Fruit fly (Drosophila melanogaster): ENCODE measurements around the gene CG31517.

CG31517 gene

dm6 chr3R:13914760-13915417 lies 33.3 kb upstream of the CG31517 start (continued):
- TF ChIP-seq CG4318 (GFP tag; optimal IDR thresholded peaks at IDR 0.05) (no peak), CG8119 (GFP tag; IDR thresholded peaks at IDR 0.05) (no peak), CG6163 (GFP tag; IDR thresholded peaks at IDR 0.05) (peak; percentile 16; the same call in 1 of the 3 replicates), Hr39 (GFP tag; optimal IDR thresholded peaks at IDR 0.05) (peak; percentile 69), pdm3 (GFP tag; optimal IDR thresholded peaks at IDR 0.05) (peak; percentile 28), CG11902 (GFP tag; optimal IDR thresholded peaks at IDR 0.05) (peak; percentile 6), spab (GFP tag; optimal IDR thresholded peaks at IDR 0.05) (no peak), CG8319 (GFP tag; optimal IDR thresholded peaks at IDR 0.05) (no peak), CG32006 (GFP tag; optimal IDR thresholded peaks at IDR 0.05) (no peak), Blimp-1 (GFP tag; optimal IDR thresholded peaks at IDR 0.05) (no peak), net (GFP tag; optimal IDR thresholded peaks at IDR 0.05) (no peak), OdsH (GFP tag; optimal IDR thresholded peaks at IDR 0.05) (peak; percentile 36), Smox (GFP tag; optimal IDR thresholded peaks at IDR 0.05) (peak; percentile 54), CG10631 (GFP tag; optimal IDR thresholded peaks at IDR 0.05) (no peak)

- TF ChIP-seq Gug (GFP tag; IDR thresholded peaks at IDR 0.05) (no peak), lz (GFP tag; optimal IDR thresholded peaks at IDR 0.05) (peak; percentile 75), Hr38 (GFP tag; optimal IDR thresholded peaks at IDR 0.05) (no peak), Smox (GFP tag; optimal IDR thresholded peaks at IDR 0.05) (peak; percentile 66), acj6 (GFP tag; optimal IDR thresholded peaks at IDR 0.05) (peak; percentile 80), Met (GFP tag; optimal IDR thresholded peaks at IDR 0.05) (peak; percentile 77), Lpt (GFP tag; optimal IDR thresholded peaks at IDR 0.05) (peak; percentile 32), CG1621 (tag; optimal IDR thresholded peaks at IDR 0.05) (peak; percentile 79), CG11762 (GFP tag; optimal IDR thresholded peaks at IDR 0.05; ENCODE audit: insufficient read depth) (peak; percentile 56), cyc (GFP tag; optimal IDR thresholded peaks at IDR 0.05) (peak; percentile 65), achi (GFP tag; optimal IDR thresholded peaks at IDR 0.05) (peak; percentile 69), CG6163 (GFP tag; IDR thresholded peaks at IDR 0.05) (peak; percentile 84), svp (GFP tag) (peak; percentile 90), salr (GFP tag; optimal IDR thresholded peaks at IDR 0.05) (peak; percentile 20 to 57), esn (GFP tag; optimal IDR thresholded peaks at IDR 0.05) (peak; percentile 79), eg (GFP tag; IDR thresholded peaks at IDR 0.05) (peak; percentile 60; the same call in 2 of the 3 replicates), CG16779 (tag; optimal IDR thresholded peaks at IDR 0.05) (no peak), CG8119 (GFP tag; IDR thresholded peaks at IDR 0.05) (peak; percentile 26; the same call in 1 of the 3 replicates), Sox102F (GFP tag; optimal IDR thresholded peaks at IDR 0.05) (peak; percentile 57), CG11902 (GFP tag; optimal IDR thresholded peaks at IDR 0.05) (peak; percentile 66), CG6808 (GFP tag; optimal IDR thresholded peaks at IDR 0.05) (peak; percentile 86), ss (GFP tag; optimal IDR thresholded peaks at IDR 0.05) (peak; percentile 74 to 86), Eip93F (GFP tag; optimal IDR thresholded peaks at IDR 0.05) (no peak), CG8319 (GFP tag; optimal IDR thresholded peaks at IDR 0.05) (peak; percentile 56), spab (GFP tag; optimal IDR thresholded peaks at IDR 0.05) (peak; percentile 80), vri (GFP tag; optimal IDR thresholded peaks at IDR 0.05) (peak; percentile 36), CG31627 (GFP tag; optimal IDR thresholded peaks at IDR 0.05) (peak; percentile 75), Blimp-1 (GFP tag; optimal IDR thresholded peaks at IDR 0.05) (peak; percentile 44), CG8632 (GFP tag; optimal IDR thresholded peaks at IDR 0.05) (peak; percentile 63), CG6792 (GFP tag; optimal IDR thresholded peaks at IDR 0.05) (peak; percentile 77), CG32006 (GFP tag; optimal IDR thresholded peaks at IDR 0.05) (peak; percentile 37), CG34406 (GFP tag; optimal IDR thresholded peaks at IDR 0.05) (peak; percentile 67), CG3032 (tag; optimal IDR thresholded peaks at IDR 0.05) (peak; percentile 86), Hr4 (GFP tag; optimal IDR thresholded peaks at IDR 0.05) (peak; percentile 39), net (GFP tag; optimal IDR thresholded peaks at IDR 0.05) (peak; percentile 18), Eip78C (GFP tag) (peak; percentile 92), CG9139 (GFP tag; optimal IDR thresholded peaks at IDR 0.05) (peak; percentile 75), CG7368 (GFP tag; optimal IDR thresholded peaks at IDR 0.05) (peak; percentile 48), OdsH (GFP tag; optimal IDR thresholded peaks at IDR 0.05) (peak; percentile 76), CG4318 (GFP tag; optimal IDR thresholded peaks at IDR 0.05) (peak; percentile 2), dsx (GFP tag; optimal IDR thresholded peaks at IDR 0.05; ENCODE audit: poor library complexity, severe bottlenecking) (peak; percentile 80), pdm3 (GFP tag; optimal IDR thresholded peaks at IDR 0.05) (peak; percentile 77), CG6854 (GFP tag; optimal IDR thresholded peaks at IDR 0.05) (no peak), CG3919 (GFP tag; optimal IDR thresholded peaks at IDR 0.05) (peak; percentile 75), Eip75B (GFP tag; optimal IDR thresholded peaks at IDR 0.05) (peak; percentile 70)
These were observed 32.6 kb upstream of the CG31517 start for dm6 chr3R:13915646-13916045.

All from whole organism, prepupa.